Worm (Caenorhabditis elegans) whole organism, L2 larva: ENCODE measurements around the gene cyp-25A4.

Source experiments
- F13H6.1 ChIP-seq: sonication (generic microtip); optimal IDR thresholded peaks from 2 replicates; lab custom pipeline; 2016; ENCODE audit warnings: missing genetic modification characterization, missing compliant biosample characterization
- R02D3.7 ChIP-seq: fragments of 150-350 bp; optimal IDR thresholded peaks from 2 replicates; lab custom pipeline; 2014; ENCODE audit warnings: missing biosample characterization, missing genetic modification characterization
- ceh-82 ChIP-seq: fragments of 150-350 bp; optimal IDR thresholded peaks from 2 replicates; lab custom pipeline; 2014; ENCODE audit warnings: missing biosample characterization, missing genetic modification characterization
- elt-3 ChIP-seq: sonication (generic microtip); optimal IDR thresholded peaks from 2 replicates; lab custom pipeline; 2017; ENCODE audit warnings: missing biosample characterization, missing genetic modification characterization
- fos-1 ChIP-seq: fragments of 150-350 bp; optimal IDR thresholded peaks from 2 replicates; lab custom pipeline; 2014; ENCODE audit warnings: missing biosample characterization, missing genetic modification characterization
- mdl-1 ChIP-seq, 2 experiments: fragments of 150-350 bp in 1 of 2; sonication (generic microtip) in 1 of 2; optimal IDR thresholded peaks; 2 replicates each; lab custom pipeline; 2017; ENCODE audit warnings: missing biosample characterization in 2 of 2, missing genetic modification characterization in 2 of 2
- sma-9 ChIP-seq, 2 experiments: fragments of 150-350 bp in 1 of 2; sonication (generic microtip) in 1 of 2; optimal IDR thresholded peaks; 2 replicates each; lab custom pipeline; 2014 to 2016; ENCODE audit warnings: missing genetic modification characterization in 2 of 2, mild to moderate bottlenecking in 1 of 2, missing biosample characterization in 1 of 2, missing compliant biosample characterization in 1 of 2, missing genetic modification reagents in 1 of 2, moderate library complexity in 1 of 2

- TF ChIP-seq R02D3.7 (tag; lab: Kevin White, UChicago) (no peak), fos-1 (tag; lab: Kevin White, UChicago) (no peak), elt-3 (tag; lab: Kevin White, UChicago) (no peak), mdl-1 (tag; optimal IDR thresholded peaks at IDR 0.05; lab: Kevin White, UChicago) (no peak), sma-9 (GFP tag; optimal IDR thresholded peaks at IDR 0.05; lab: Kevin White, UChicago) (no peak), sma-9 (tag; optimal IDR thresholded peaks at IDR 0.05; lab: Kevin White, UChicago) (no peak), ceh-82 (tag; lab: Kevin White, UChicago) (no peak), F13H6.1 (tag; lab: Kevin White, UChicago) (no peak)
Measured at ce11 chrIII:3883146-3883545, 31.3 kb upstream of the cyp-25A4 start.
